Worm (Caenorhabditis elegans): Measurements from ENCODE around the gene bbs-2.

The bbs-2 gene

DNA sequence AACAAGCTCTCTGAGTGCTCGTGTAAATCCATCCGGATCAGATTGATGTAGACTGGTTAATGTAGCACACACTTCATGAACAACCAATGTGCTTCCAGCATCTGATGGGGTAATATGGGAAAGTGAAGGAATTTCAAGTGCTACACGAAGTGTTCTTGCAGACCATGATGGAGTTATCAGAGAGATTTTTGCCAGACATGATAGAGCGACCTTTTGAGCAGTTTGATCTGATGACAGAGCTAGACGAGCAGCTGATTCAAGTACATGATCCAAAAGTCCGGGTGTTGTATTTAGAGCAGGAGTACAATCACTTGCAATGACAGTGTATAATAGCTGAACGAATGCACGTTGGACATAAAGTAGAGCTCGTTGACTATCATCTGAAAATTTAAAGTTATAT is 16.0 kb upstream of the bbs-2 start:
- TF ChIP-seq ztf-22 (GFP tag; optimal IDR thresholded peaks at IDR 0.05): no peak

- TF ChIP-seq T26A5.8 (tag; optimal IDR thresholded peaks at IDR 0.05): no peak
- TF ChIP-seq attf-5 (GFP tag; optimal IDR thresholded peaks at IDR 0.05): no peak
- TF ChIP-seq akir-1 (GFP tag; optimal IDR thresholded peaks at IDR 0.05): no peak
- no peak for TF ChIP-seq F39B2.1 (GFP tag; IDR thresholded peaks at IDR 0.05)
These were observed 13.7 kb upstream of the bbs-2 start, which contains the start of gene C49H3.16 for ce11 chrIV:7920126-7920525. C49H3.16 (plus strand) TSS chrIV:7920426.

DNA sequence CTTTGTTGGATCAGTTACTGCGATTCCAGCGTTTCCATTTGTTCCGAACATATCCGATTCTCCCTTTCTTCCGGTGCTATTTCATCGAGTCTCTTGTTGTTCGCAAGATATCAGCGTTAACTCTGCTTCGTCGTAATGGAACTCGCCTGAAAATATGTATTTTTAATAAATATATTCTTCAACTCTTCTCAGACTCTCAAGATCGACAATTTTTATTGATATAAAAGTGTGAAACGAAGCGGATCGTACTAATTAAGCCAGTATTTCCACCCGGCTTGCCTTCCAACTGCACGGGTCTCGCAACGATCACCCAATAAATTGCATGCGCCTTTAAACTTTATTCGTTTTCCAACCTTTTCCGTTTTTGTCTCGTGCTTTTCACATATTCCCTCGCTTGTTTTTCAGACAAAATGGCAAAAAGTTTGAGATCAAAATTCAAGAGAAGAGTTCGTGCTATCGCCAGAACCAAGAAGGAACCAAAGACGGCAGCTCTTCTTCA is 9.8 kb upstream of the bbs-2 start, which contains the start of the genes xpo-3 and C49H3.3:
TSS of gene xpo-3 (minus strand) at position 51 of the 499 bp plus-strand sequence.
TSS of gene C49H3.3 (plus strand) at position 369 of the 499 bp plus-strand sequence.
- TF ChIP-seq attf-5 (GFP tag; optimal IDR thresholded peaks at IDR 0.05): peak; percentile 56
- TF ChIP-seq hmg-1.2 (GFP tag; IDR thresholded peaks at IDR 0.05): peak; percentile 17; the same call in 1 of the 2 replicates
- TF ChIP-seq mcd-1 (GFP tag; IDR thresholded peaks at IDR 0.05): no peak
- TF ChIP-seq nhr-80 (tag; optimal IDR thresholded peaks at IDR 0.05): peak; percentile 37
- TF ChIP-seq F33H1.4 (GFP tag; IDR thresholded peaks at IDR 0.05): peak; percentile 74
- TF ChIP-seq die-1 (tag; optimal IDR thresholded peaks at IDR 0.05): no peak
- no peak for TF ChIP-seq cebp-1 (GFP tag; IDR thresholded peaks at IDR 0.05)
- peak; percentile 25 for TF ChIP-seq cebp-1 (tag; optimal IDR thresholded peaks at IDR 0.05)

DNA sequence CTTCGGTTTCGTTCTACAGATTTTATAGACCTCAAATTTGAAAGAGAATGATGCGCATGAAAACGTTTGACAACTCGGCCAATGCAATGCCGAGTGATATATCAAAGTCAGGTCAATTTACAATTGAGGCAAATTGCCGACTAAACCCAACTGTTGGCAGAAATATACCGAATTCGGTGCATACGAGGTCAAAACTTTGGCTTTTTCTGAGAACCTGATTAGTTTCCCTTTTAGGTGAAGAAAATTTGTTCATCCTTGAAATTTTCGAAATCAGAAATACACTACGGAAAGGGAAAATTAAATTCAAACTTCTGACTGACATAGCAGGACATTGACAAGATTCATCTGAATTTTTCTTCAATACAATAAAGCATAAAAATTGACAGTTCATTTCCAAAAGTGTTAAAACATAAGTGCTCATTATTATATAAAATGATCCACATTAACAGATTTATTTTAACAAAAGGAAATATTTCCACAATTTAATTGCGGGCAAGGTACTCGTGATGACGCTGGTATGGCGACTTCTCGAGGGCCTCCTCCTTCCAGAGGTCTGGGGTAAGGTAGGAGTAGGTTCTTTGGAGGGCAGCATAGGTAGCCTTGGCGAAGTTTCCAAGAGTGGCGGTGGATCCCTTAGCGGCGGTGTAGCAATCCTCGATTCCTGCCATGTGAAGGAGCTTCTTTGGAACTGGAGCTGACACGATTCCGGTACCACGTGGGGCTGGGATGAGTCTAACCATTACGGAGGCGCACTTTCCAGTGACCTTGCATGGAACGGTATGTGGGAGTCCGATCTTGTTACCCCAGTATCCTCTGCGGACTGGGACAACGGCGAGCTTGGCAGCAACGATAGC is 8.6 kb upstream of the bbs-2 start:
- no peak for TF ChIP-seq nfya-1 (tag; optimal IDR thresholded peaks at IDR 0.05; ENCODE audit: borderline replicate concordance, insufficient read depth)
- peak; percentile 30 for TF ChIP-seq snpc-1.1 (tag; optimal IDR thresholded peaks at IDR 0.05; ENCODE audit: insufficient read depth)
- TF ChIP-seq F55B11.4 (tag; optimal IDR thresholded peaks at IDR 0.05; ENCODE audit: borderline replicate concordance, insufficient read depth): no peak
- TF ChIP-seq hmg-1.2 (GFP tag; IDR thresholded peaks at IDR 0.05): peak; percentile 29; the same call in 1 of the 2 replicates
- TF ChIP-seq egl-18 (GFP tag; IDR thresholded peaks at IDR 0.05): no peak
- TF ChIP-seq snpc-3.4 (tag; optimal IDR thresholded peaks at IDR 0.05): peak; percentile 59
- peak; percentile 58 for TF ChIP-seq tlf-1 (GFP tag; optimal IDR thresholded peaks at IDR 0.05)
- TF ChIP-seq dpff-1 (tag; optimal IDR thresholded peaks at IDR 0.05): no peak
- TF ChIP-seq ekl-4 (GFP tag; IDR thresholded peaks at IDR 0.05): peak; percentile 69
- no peak for TF ChIP-seq F39B2.1 (GFP tag; IDR thresholded peaks at IDR 0.05)
- no peak for TF ChIP-seq lin-35 (GFP tag; optimal IDR thresholded peaks at IDR 0.05)
- TF ChIP-seq B0261.1 (tag; optimal IDR thresholded peaks at IDR 0.05): no peak
- no peak for TF ChIP-seq hlh-12 (tag; optimal IDR thresholded peaks at IDR 0.05)
- no peak for TF ChIP-seq F37B4.10 (GFP tag; IDR thresholded peaks at IDR 0.05)
- peak; percentile 15 for TF ChIP-seq D2030.7 (GFP tag; IDR thresholded peaks at IDR 0.05)
- TF ChIP-seq tbx-9 (tag; optimal IDR thresholded peaks at IDR 0.05; ENCODE audit: borderline replicate concordance): no peak
- no peak for TF ChIP-seq rec-8 (tag; optimal IDR thresholded peaks at IDR 0.05)
- no peak for TF ChIP-seq ztf-18 (tag; optimal IDR thresholded peaks at IDR 0.05)
- peak; percentile 29; the same call in 1 of the 2 replicates for TF ChIP-seq ceh-100 (GFP tag; IDR thresholded peaks at IDR 0.05)
- no peak for TF ChIP-seq nfya-2 (GFP tag; IDR thresholded peaks at IDR 0.05)
- no peak for TF ChIP-seq ceh-58 (GFP tag; IDR thresholded peaks at IDR 0.05)
- peak; percentile 40 for TF ChIP-seq snpc-4 (GFP tag; optimal IDR thresholded peaks at IDR 0.05)
- peak in 2 of 4 experiments; percentile 32 to 43 for TF ChIP-seq snpc-4 (tag; optimal IDR thresholded peaks at IDR 0.05)
- peak; percentile 24; the same call in 1 of the 2 replicates for TF ChIP-seq madf-3 (GFP tag; IDR thresholded peaks at IDR 0.05)
- TF ChIP-seq dpl-1 (GFP tag; optimal IDR thresholded peaks at IDR 0.05): no peak
- TF ChIP-seq tbp1 (GFP tag; optimal IDR thresholded peaks at IDR 0.05): peak; percentile 16
- no peak for TF ChIP-seq attf-3 (GFP tag; conservative IDR thresholded peaks at IDR 0.05)
- no peak for TF ChIP-seq ztf-3 (GFP tag; optimal IDR thresholded peaks at IDR 0.05)
- no peak for TF ChIP-seq Y79H2A.3 (GFP tag; conservative IDR thresholded peaks at IDR 0.05)
- no peak for TF ChIP-seq aptf-2 (GFP tag; conservative IDR thresholded peaks at IDR 0.05)
